Worm (Caenorhabditis elegans) whole organism, L4 larva: ENCODE results near the gene gtf-2H4.

ENCODE experiments used
- F10B5.3 ChIP-seq: sonication (generic microtip); optimal IDR thresholded peaks from 2 replicates; lab custom pipeline; 2016; ENCODE audit warnings: mild to moderate bottlenecking, missing genetic modification characterization, missing compliant biosample characterization
- Y48G9A.11 ChIP-seq: fragments of 200-800 bp; sonication (Bioruptor generic); IDR thresholded peaks from 2 replicates; pipeline ENCODE4 v1.3.6; 2022; ENCODE audit warnings: missing genetic modification reagents, missing genetic modification characterization, missing compliant biosample characterization
- ZK337.2 ChIP-seq: fragments of 200-800 bp; sonication (Bioruptor generic); IDR thresholded peaks from 2 replicates; pipeline ENCODE4 v1.3.6; 2022; ENCODE audit warnings: missing genetic modification reagents, missing genetic modification characterization, missing compliant biosample characterization
- ZK546.5 ChIP-seq, 2 experiments: sonication (generic microtip); optimal IDR thresholded peaks; 2 replicates each; lab custom pipeline; 2017; ENCODE audit warnings: missing biosample characterization in 2 of 2, missing genetic modification characterization in 2 of 2
- aly-2 ChIP-seq: sonication (generic microtip); optimal IDR thresholded peaks from 2 replicates; lab custom pipeline; 2018; ENCODE audit warnings: missing biosample characterization, missing genetic modification characterization
- arid-1 ChIP-seq: fragments of 200-800 bp; sonication (Bioruptor generic); conservative IDR thresholded peaks from 2 replicates; pipeline ENCODE4 v1.3.6; 2022; ENCODE audit warnings: missing genetic modification reagents, missing genetic modification characterization, missing compliant biosample characterization
- attf-4 ChIP-seq: sonication (generic microtip); optimal IDR thresholded peaks from 3 replicates; lab custom pipeline; 2017; ENCODE audit warnings: missing biosample characterization, missing genetic modification characterization
- ceh-28 ChIP-seq: fragments of 150-350 bp; optimal IDR thresholded peaks from 2 replicates; lab custom pipeline; 2014; ENCODE audit warnings: missing biosample characterization, missing genetic modification reagents, missing genetic modification characterization
- ceh-82 ChIP-seq: sonication (generic microtip); optimal IDR thresholded peaks from 2 replicates; lab custom pipeline; 2017; ENCODE audit warnings: missing biosample characterization, missing genetic modification characterization
- cey-2 ChIP-seq: sonication (generic microtip); optimal IDR thresholded peaks from 3 replicates; lab custom pipeline; 2017; ENCODE audit warnings: missing genetic modification characterization, mild to moderate bottlenecking, missing compliant biosample characterization, antibody characterized with exemption, borderline replicate concordance; ENCODE audit not compliant: insufficient read depth
- daf-16 ChIP-seq, 3 experiments: sonication (generic microtip); optimal IDR thresholded peaks; 2 replicates each; lab custom pipeline; 2016 to 2017; ENCODE audit warnings: missing genetic modification characterization in 3 of 3, missing genetic modification reagents in 3 of 3, mild to moderate bottlenecking in 2 of 3, missing compliant biosample characterization in 2 of 3, missing biosample characterization in 1 of 3, moderate library complexity in 1 of 3
- dmd-6 ChIP-seq: fragments of 200-800 bp; sonication (Bioruptor generic); IDR thresholded peaks from 2 replicates; pipeline ENCODE4 v1.3.6; 2022; ENCODE audit warnings: missing genetic modification reagents, missing genetic modification characterization, missing compliant biosample characterization
- dmd-8 ChIP-seq: fragments of 200-800 bp; sonication (Bioruptor generic); IDR thresholded peaks from 2 replicates; pipeline ENCODE4 v1.3.6; 2022; ENCODE audit warnings: missing genetic modification characterization, missing compliant biosample characterization
- egl-43 ChIP-seq: fragments of 200-800 bp; sonication (Bioruptor generic); IDR thresholded peaks from 2 replicates; pipeline ENCODE4 v1.3.6; 2022; ENCODE audit warnings: missing genetic modification reagents, missing genetic modification characterization, missing compliant biosample characterization
- fkh-10 ChIP-seq: fragments of 150-350 bp; optimal IDR thresholded peaks from 2 replicates; lab custom pipeline; 2014; ENCODE audit warnings: missing biosample characterization, missing genetic modification reagents, missing genetic modification characterization
- hmg-1.1 ChIP-seq: fragments of 200-800 bp; sonication (Bioruptor generic); IDR thresholded peaks from 2 replicates; pipeline ENCODE4 v1.3.6; 2022; ENCODE audit warnings: missing genetic modification reagents, missing genetic modification characterization, missing compliant biosample characterization
- jun-1 ChIP-seq: fragments of 150-350 bp; optimal IDR thresholded peaks from 2 replicates; lab custom pipeline; 2014; ENCODE audit warnings: missing biosample characterization, missing genetic modification reagents, missing genetic modification characterization
- lim-7 ChIP-seq: fragments of 200-800 bp; sonication (Bioruptor generic); IDR thresholded peaks from 2 replicates; pipeline ENCODE4 v1.3.6; 2022; ENCODE audit warnings: missing genetic modification characterization, missing compliant biosample characterization
- lin-15B ChIP-seq: fragments of 150-350 bp; sonication (generic microtip); optimal IDR thresholded peaks from 3 replicates; lab custom pipeline; 2014; ENCODE audit warnings: missing biosample characterization, missing genetic modification characterization
- lin-29 ChIP-seq: fragments of 200-800 bp; sonication (Bioruptor generic); IDR thresholded peaks from 2 replicates; pipeline ENCODE4 v1.3.6; 2022; ENCODE audit warnings: missing genetic modification reagents, missing genetic modification characterization, missing compliant biosample characterization
- lin-38 ChIP-seq: fragments of 200-800 bp; sonication (Bioruptor generic); IDR thresholded peaks from 2 replicates; pipeline ENCODE4 v1.3.6; 2022; ENCODE audit warnings: missing genetic modification reagents, missing genetic modification characterization, missing compliant biosample characterization
- lin-39 ChIP-seq: fragments of 150-350 bp; optimal IDR thresholded peaks from 2 replicates; lab custom pipeline; 2014; ENCODE audit warnings: missing biosample characterization, missing genetic modification reagents, missing genetic modification characterization
- lir-3 ChIP-seq: sonication (generic microtip); optimal IDR thresholded peaks from 2 replicates; lab custom pipeline; 2016; ENCODE audit warnings: mild to moderate bottlenecking, missing genetic modification characterization, missing compliant biosample characterization
- madf-9 ChIP-seq: fragments of 200-800 bp; sonication (Bioruptor generic); conservative IDR thresholded peaks from 2 replicates; pipeline ENCODE4 v1.3.6; 2022; ENCODE audit warnings: missing genetic modification reagents, missing genetic modification characterization, missing compliant biosample characterization
- mdl-1 ChIP-seq, 2 experiments: fragments of 150-350 bp in 1 of 2; sonication (generic microtip) in 1 of 2; optimal IDR thresholded peaks; 2 replicates each; lab custom pipeline; 2014 to 2017; ENCODE audit warnings: missing biosample characterization in 2 of 2, missing genetic modification characterization in 2 of 2
- mdt-29 ChIP-seq: fragments of 200-800 bp; sonication (Bioruptor generic); IDR thresholded peaks from 2 replicates; pipeline ENCODE4 v1.3.6; 2022; ENCODE audit warnings: missing genetic modification reagents, missing genetic modification characterization, missing compliant biosample characterization
- mxl-2 ChIP-seq: fragments of 200-800 bp; sonication (Bioruptor generic); conservative IDR thresholded peaks from 2 replicates; pipeline ENCODE4 v1.3.6; 2022; ENCODE audit warnings: missing genetic modification reagents, missing genetic modification characterization, missing compliant biosample characterization
- nhr-10 ChIP-seq: fragments of 150-350 bp; optimal IDR thresholded peaks from 2 replicates; lab custom pipeline; 2014; ENCODE audit warnings: missing biosample characterization, missing genetic modification characterization
- nhr-102 ChIP-seq: sonication (generic microtip); optimal IDR thresholded peaks from 2 replicates; lab custom pipeline; 2016; ENCODE audit warnings: mild to moderate bottlenecking, missing genetic modification characterization, moderate library complexity, missing compliant biosample characterization
- nhr-111 ChIP-seq: fragments of 200-800 bp; sonication (Bioruptor generic); optimal IDR thresholded peaks from 2 replicates; lab custom pipeline; 2018; ENCODE audit warnings: mild to moderate bottlenecking, missing genetic modification characterization, missing compliant biosample characterization
- nhr-28 ChIP-seq: fragments of 150-350 bp; optimal IDR thresholded peaks from 2 replicates; lab custom pipeline; 2014; ENCODE audit warnings: missing biosample characterization, missing genetic modification characterization
- nhr-42 ChIP-seq: fragments of 200-800 bp; sonication (Bioruptor generic); IDR thresholded peaks from 2 replicates; pipeline ENCODE4 v1.3.6; 2022; ENCODE audit warnings: missing genetic modification characterization, missing compliant biosample characterization
- nhr-48 ChIP-seq: sonication (generic microtip); optimal IDR thresholded peaks from 2 replicates; lab custom pipeline; 2016; ENCODE audit warnings: mild to moderate bottlenecking, missing genetic modification characterization, missing compliant biosample characterization
- nhr-6 ChIP-seq: fragments of 150-350 bp; optimal IDR thresholded peaks from 2 replicates; lab custom pipeline; 2014; ENCODE audit warnings: missing biosample characterization, missing genetic modification characterization
- nhr-77 ChIP-seq: fragments of 150-350 bp; optimal IDR thresholded peaks from 2 replicates; lab custom pipeline; 2014; ENCODE audit warnings: missing biosample characterization, missing genetic modification characterization
- pha-4 ChIP-seq, 2 experiments: fragments of 150-350 bp in 1 of 2; fragments of 200-800 bp in 1 of 2; sonication (Bioruptor generic) in 1 of 2; IDR thresholded peaks in 1 of 2; optimal IDR thresholded peaks in 1 of 2; 2 replicates each; pipeline versions ENCODE4 v1.3.6 to Lab custom; 2014 to 2022; ENCODE audit warnings: missing genetic modification characterization in 2 of 2, missing genetic modification reagents in 2 of 2, missing biosample characterization in 1 of 2, missing compliant biosample characterization in 1 of 2
- rbr-2 ChIP-seq: sonication (generic microtip); optimal IDR thresholded peaks from 2 replicates; lab custom pipeline; 2016; ENCODE audit warnings: missing genotype, missing genetic modification characterization, missing compliant biosample characterization
- saeg-2 ChIP-seq: fragments of 200-800 bp; sonication (Bioruptor generic); IDR thresholded peaks from 2 replicates; pipeline ENCODE4 v1.3.6; 2022; ENCODE audit warnings: missing genetic modification reagents, missing genetic modification characterization, missing compliant biosample characterization
- sdz-12 ChIP-seq: fragments of 200-800 bp; sonication (Bioruptor generic); optimal IDR thresholded peaks from 2 replicates; lab custom pipeline; 2018; ENCODE audit warnings: mild to moderate bottlenecking, missing genetic modification characterization, missing compliant biosample characterization
- set-16 ChIP-seq: fragments of 200-800 bp; sonication (Bioruptor generic); IDR thresholded peaks from 2 replicates; pipeline ENCODE4 v1.3.6; 2022; ENCODE audit warnings: missing genetic modification reagents, missing genetic modification characterization, missing compliant biosample characterization
- snpc-4 ChIP-seq: fragments of 150-350 bp; optimal IDR thresholded peaks from 2 replicates; lab custom pipeline; 2014; ENCODE audit warnings: missing biosample characterization, missing genetic modification characterization
- spr-1 ChIP-seq: sonication (generic microtip); optimal IDR thresholded peaks from 2 replicates; lab custom pipeline; 2016; ENCODE audit warnings: mild to moderate bottlenecking, missing genetic modification characterization, missing compliant biosample characterization
- unc-39 ChIP-seq: sonication (generic microtip); optimal IDR thresholded peaks from 2 replicates; lab custom pipeline; 2017; ENCODE audit warnings: missing biosample characterization, missing genetic modification characterization
- unc-62 ChIP-seq, 3 experiments: fragments of 150-350 bp in 1 of 3; sonication (generic microtip); optimal IDR thresholded peaks in 2 of 3; peaks in 1 of 3; 1 replicate in 1 of 3; 2 replicates in 2 of 3; lab custom pipeline; 2014 to 2017; ENCODE audit warnings: missing biosample characterization in 3 of 3, missing genetic modification characterization in 3 of 3, missing genetic modification reagents in 3 of 3, missing genotype in 1 of 3
- vab-7 ChIP-seq: fragments of 200-800 bp; sonication (Bioruptor generic); IDR thresholded peaks from 2 replicates; pipeline ENCODE4 v1.3.6; 2022; ENCODE audit warnings: missing genetic modification reagents, missing genetic modification characterization, missing compliant biosample characterization
- zfp-3 ChIP-seq: fragments of 200-800 bp; sonication (Bioruptor generic); conservative IDR thresholded peaks from 2 replicates; pipeline ENCODE4 v1.3.6; 2022; ENCODE audit warnings: missing genetic modification reagents, missing genetic modification characterization, missing compliant biosample characterization
- zip-2 ChIP-seq: fragments of 150-350 bp; optimal IDR thresholded peaks from 2 replicates; lab custom pipeline; 2014; ENCODE audit warnings: missing biosample characterization, missing genetic modification characterization
- ztf-11 ChIP-seq: fragments of 150-350 bp; optimal IDR thresholded peaks from 2 replicates; lab custom pipeline; 2014; ENCODE audit warnings: missing biosample characterization, missing genetic modification characterization
- ztf-7 ChIP-seq: fragments of 150-350 bp; optimal IDR thresholded peaks from 2 replicates; lab custom pipeline; 2014; ENCODE audit warnings: missing biosample characterization, missing genetic modification characterization

Gene gtf-2H4

DNA sequence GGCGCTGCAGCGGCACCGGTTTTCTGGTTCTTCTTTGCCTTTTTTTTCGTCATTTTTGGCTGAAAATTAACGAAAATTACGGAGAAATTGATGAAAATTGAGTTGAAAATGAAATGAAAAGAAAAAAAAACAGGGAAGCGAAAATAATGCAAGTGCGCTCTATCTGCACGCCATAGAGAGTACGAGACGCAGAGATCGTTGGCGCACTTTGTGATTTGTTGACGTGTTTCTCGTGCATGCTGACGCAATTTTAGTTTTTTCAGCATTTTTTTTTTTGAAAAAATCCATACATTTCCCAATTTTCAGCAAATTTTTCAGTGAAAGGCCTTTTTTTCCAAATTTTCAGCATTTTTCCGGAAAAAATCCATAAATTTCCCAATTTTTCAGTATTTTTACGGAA, 18.4 kb upstream of the gtf-2H4 start, which contains the start of gene ntl-11 (continued):
- TF ChIP-seq egl-43 (GFP tag; lab: Robert Waterston, UW) = peak; percentile 91
- peak; percentile 96 for TF ChIP-seq lin-15B (tag; lab: Kevin White, UChicago)
- TF ChIP-seq lir-3 (tag; lab: Kevin White, UChicago) = peak; percentile 56
- peak; percentile 96 for TF ChIP-seq nhr-42
- peak; percentile 95 for TF ChIP-seq nhr-6 (tag; lab: Kevin White, UChicago)
- TF ChIP-seq ztf-7 (tag; lab: Kevin White, UChicago) = peak; percentile 74
- TF ChIP-seq zfp-3 (GFP tag; lab: Robert Waterston, UW) = peak; percentile 94
- TF ChIP-seq daf-16 (GFP tag; optimal IDR thresholded peaks at IDR 0.05; lab: Kevin White, UChicago) = peak in 1 of 2 experiments; percentile 92
- TF ChIP-seq daf-16 (tag; optimal IDR thresholded peaks at IDR 0.05; lab: Kevin White, UChicago) = peak; percentile 66
- no peak for TF ChIP-seq ztf-11 (tag; lab: Kevin White, UChicago)
- TF ChIP-seq mdl-1 (tag; optimal IDR thresholded peaks at IDR 0.05; lab: Kevin White, UChicago) = peak in 1 of 2 experiments; percentile 1
- TF ChIP-seq jun-1 (tag; lab: Kevin White, UChicago) = peak; percentile 93
- TF ChIP-seq sdz-12 (GFP tag; lab: Kevin White, UChicago) = no peak
- peak; percentile 87 for TF ChIP-seq saeg-2 (GFP tag; lab: Robert Waterston, UW)
- peak; percentile 91 for TF ChIP-seq nhr-77
- TF ChIP-seq fkh-10 (GFP tag; lab: Kevin White, UChicago) = peak; percentile 95
- TF ChIP-seq hmg-1.1 (GFP tag; lab: Robert Waterston, UW) = peak; percentile 96
- peak; percentile 80 for TF ChIP-seq vab-7 (GFP tag; lab: Robert Waterston, UW)
- peak; percentile 90 for TF ChIP-seq madf-9
- TF ChIP-seq unc-62 (GFP tag; optimal IDR thresholded peaks at IDR 0.05 in 1 of 2; lab: Kevin White, UChicago) = peak in 1 of 2 experiments; percentile 99
- TF ChIP-seq unc-62 (tag; optimal IDR thresholded peaks at IDR 0.05; lab: Kevin White, UChicago) = no peak
- peak; percentile 94 for TF ChIP-seq lin-29
- peak; percentile 90 for TF ChIP-seq nhr-48 (tag; lab: Kevin White, UChicago)
- peak in 1 of 2 experiments; percentile 43 for TF ChIP-seq ZK546.5 (tag; optimal IDR thresholded peaks at IDR 0.05; lab: Kevin White, UChicago)
- TF ChIP-seq rbr-2 = peak; percentile 96
- TF ChIP-seq nhr-102 (tag; lab: Kevin White, UChicago) = peak; percentile 97
- no peak for TF ChIP-seq nhr-111 (GFP tag; lab: Kevin White, UChicago)
- TF ChIP-seq cey-2 (tag; lab: Kevin White, UChicago) = no peak
- TF ChIP-seq nhr-28 = peak; percentile 77
- peak; percentile 94 for TF ChIP-seq spr-1 (tag; lab: Kevin White, UChicago)
- TF ChIP-seq lin-39 = no peak
- 0 out of 2 replicates have a peak, but pooled peaks have one; percentile 12 for TF ChIP-seq set-16 (GFP tag; lab: Robert Waterston, UW)
- TF ChIP-seq lin-38 (GFP tag; lab: Robert Waterston, UW) = peak; percentile 100
- TF ChIP-seq mxl-2 (GFP tag; lab: Robert Waterston, UW) = peak; percentile 81
- peak; percentile 34 for TF ChIP-seq snpc-4 (tag; lab: Kevin White, UChicago)
- TF ChIP-seq pha-4 (GFP tag; IDR thresholded peaks at IDR 0.05; lab: Robert Waterston, UW) = peak; percentile 90; the same call in 1 of the 2 replicates
- TF ChIP-seq pha-4 (tag; optimal IDR thresholded peaks at IDR 0.05; lab: Kevin White, UChicago) = peak; percentile 97
- no peak for TF ChIP-seq ceh-28 (tag; lab: Kevin White, UChicago)
- 0 out of 2 replicates have a peak, but pooled peaks have one; percentile 53 for TF ChIP-seq ZK337.2 (GFP tag; lab: Robert Waterston, UW)
- TF ChIP-seq mdt-29 (GFP tag; lab: Robert Waterston, UW) = peak; percentile 94
- TF ChIP-seq ceh-82 (tag; lab: Kevin White, UChicago) = no peak
- no peak for TF ChIP-seq unc-39 (tag; lab: Kevin White, UChicago)
- peak; percentile 96 for TF ChIP-seq dmd-6 (GFP tag; lab: Robert Waterston, UW)
- TF ChIP-seq Y48G9A.11 (GFP tag; lab: Robert Waterston, UW) = peak; percentile 71
- TF ChIP-seq F10B5.3 (tag; lab: Kevin White, UChicago) = peak; percentile 92
- peak; percentile 68 for TF ChIP-seq nhr-10 (tag; lab: Kevin White, UChicago)
- peak; percentile 82 for TF ChIP-seq zip-2 (tag; lab: Kevin White, UChicago)
- peak; percentile 42; the same call in 1 of the 2 replicates for TF ChIP-seq lim-7 (GFP tag; lab: Robert Waterston, UW)
- TF ChIP-seq arid-1 (GFP tag; lab: Robert Waterston, UW) = peak; percentile 85
- no peak for TF ChIP-seq aly-2 (tag; lab: Kevin White, UChicago)
- TF ChIP-seq dmd-8 (GFP tag; lab: Robert Waterston, UW) = peak; percentile 74; the same call in 1 of the 2 replicates
- no peak for TF ChIP-seq attf-4 (tag; lab: Kevin White, UChicago)
